Worm (Caenorhabditis elegans) whole organism, L4 larva: ENCODE results near the gene unc-84.

Experiments
- F26F4.8 ChIP-seq: fragments of 200-800 bp; sonication (Bioruptor generic); conservative IDR thresholded peaks from 2 replicates; pipeline ENCODE4 v1.3.6; 2022; ENCODE audit warnings: missing genetic modification characterization, missing compliant biosample characterization
- F37D6.2 ChIP-seq: sonication (generic microtip); optimal IDR thresholded peaks from 2 replicates; lab custom pipeline; 2016; ENCODE audit warnings: mild to moderate bottlenecking, missing genetic modification characterization, missing compliant biosample characterization
- F49E8.2 ChIP-seq: sonication (generic microtip); optimal IDR thresholded peaks from 2 replicates; lab custom pipeline; 2016; ENCODE audit warnings: missing compliant biosample characterization, mild to moderate bottlenecking, missing genetic modification characterization, borderline replicate concordance
- Y48G9A.11 ChIP-seq: fragments of 200-800 bp; sonication (Bioruptor generic); IDR thresholded peaks from 2 replicates; pipeline ENCODE4 v1.3.6; 2022; ENCODE audit warnings: missing genetic modification reagents, missing genetic modification characterization, missing compliant biosample characterization
- ceh-28 ChIP-seq: fragments of 150-350 bp; optimal IDR thresholded peaks from 2 replicates; lab custom pipeline; 2014; ENCODE audit warnings: missing biosample characterization, missing genetic modification reagents, missing genetic modification characterization
- cey-2 ChIP-seq: sonication (generic microtip); optimal IDR thresholded peaks from 3 replicates; lab custom pipeline; 2017; ENCODE audit warnings: missing genetic modification characterization, mild to moderate bottlenecking, missing compliant biosample characterization, antibody characterized with exemption, borderline replicate concordance; ENCODE audit not compliant: insufficient read depth
- daf-12 ChIP-seq: fragments of 150-350 bp; optimal IDR thresholded peaks from 2 replicates; lab custom pipeline; 2014; ENCODE audit warnings: missing biosample characterization, missing genetic modification reagents, missing genetic modification characterization
- daf-16 ChIP-seq, 3 experiments: sonication (generic microtip); optimal IDR thresholded peaks; 2 replicates each; lab custom pipeline; 2016 to 2017; ENCODE audit warnings: missing genetic modification characterization in 3 of 3, missing genetic modification reagents in 3 of 3, mild to moderate bottlenecking in 2 of 3, missing compliant biosample characterization in 2 of 3, missing biosample characterization in 1 of 3, moderate library complexity in 1 of 3
- daf-19 ChIP-seq: fragments of 200-800 bp; sonication (Bioruptor generic); conservative IDR thresholded peaks from 2 replicates; pipeline ENCODE4 v1.3.6; 2022; ENCODE audit warnings: missing genetic modification characterization, missing compliant biosample characterization
- dmd-8 ChIP-seq: fragments of 200-800 bp; sonication (Bioruptor generic); IDR thresholded peaks from 2 replicates; pipeline ENCODE4 v1.3.6; 2022; ENCODE audit warnings: missing genetic modification characterization, missing compliant biosample characterization
- dmd-9 ChIP-seq: fragments of 200-800 bp; sonication (Bioruptor generic); IDR thresholded peaks from 2 replicates; pipeline ENCODE4 v1.3.6; 2022; ENCODE audit warnings: missing genetic modification reagents, missing genetic modification characterization, missing compliant biosample characterization
- egl-43 ChIP-seq: fragments of 200-800 bp; sonication (Bioruptor generic); IDR thresholded peaks from 2 replicates; pipeline ENCODE4 v1.3.6; 2022; ENCODE audit warnings: missing genetic modification reagents, missing genetic modification characterization, missing compliant biosample characterization
- hlh-11 ChIP-seq: fragments of 200-800 bp; sonication (Bioruptor generic); optimal IDR thresholded peaks from 2 replicates; lab custom pipeline; 2018; ENCODE audit warnings: mild to moderate bottlenecking, missing genetic modification characterization, missing compliant biosample characterization
- lin-38 ChIP-seq: fragments of 200-800 bp; sonication (Bioruptor generic); IDR thresholded peaks from 2 replicates; pipeline ENCODE4 v1.3.6; 2022; ENCODE audit warnings: missing genetic modification reagents, missing genetic modification characterization, missing compliant biosample characterization
- mes-2 ChIP-seq: sonication (generic microtip); optimal IDR thresholded peaks from 2 replicates; lab custom pipeline; 2016; ENCODE audit warnings: missing genotype, mild to moderate bottlenecking, missing genetic modification characterization, missing compliant biosample characterization; ENCODE audit not compliant: poor library complexity, severe bottlenecking
- mxl-3 ChIP-seq: fragments of 200-800 bp; sonication (Bioruptor generic); optimal IDR thresholded peaks from 2 replicates; lab custom pipeline; 2018; ENCODE audit warnings: mild to moderate bottlenecking, missing genetic modification characterization, missing compliant biosample characterization
- nhr-237 ChIP-seq: sonication (generic microtip); optimal IDR thresholded peaks from 2 replicates; lab custom pipeline; 2017; ENCODE audit warnings: missing biosample characterization, missing genetic modification characterization
- nhr-41 ChIP-seq: fragments of 200-800 bp; sonication (Bioruptor generic); IDR thresholded peaks from 2 replicates; pipeline ENCODE4 v1.3.6; 2022; ENCODE audit warnings: missing genetic modification reagents, missing genetic modification characterization, missing compliant biosample characterization
- nhr-77 ChIP-seq: fragments of 150-350 bp; optimal IDR thresholded peaks from 2 replicates; lab custom pipeline; 2014; ENCODE audit warnings: missing biosample characterization, missing genetic modification characterization
- pha-4 ChIP-seq, 2 experiments: fragments of 150-350 bp in 1 of 2; fragments of 200-800 bp in 1 of 2; sonication (Bioruptor generic) in 1 of 2; IDR thresholded peaks in 1 of 2; optimal IDR thresholded peaks in 1 of 2; 2 replicates each; pipeline versions ENCODE4 v1.3.6 to Lab custom; 2014 to 2022; ENCODE audit warnings: missing genetic modification characterization in 2 of 2, missing genetic modification reagents in 2 of 2, missing biosample characterization in 1 of 2, missing compliant biosample characterization in 1 of 2
- php-3 ChIP-seq: fragments of 200-800 bp; sonication (Bioruptor generic); IDR thresholded peaks from 2 replicates; pipeline ENCODE4 v1.3.6; 2022; ENCODE audit warnings: missing genetic modification reagents, missing genetic modification characterization, missing compliant biosample characterization
- rbr-2 ChIP-seq: sonication (generic microtip); optimal IDR thresholded peaks from 2 replicates; lab custom pipeline; 2016; ENCODE audit warnings: missing genotype, missing genetic modification characterization, missing compliant biosample characterization
- saeg-2 ChIP-seq: fragments of 200-800 bp; sonication (Bioruptor generic); IDR thresholded peaks from 2 replicates; pipeline ENCODE4 v1.3.6; 2022; ENCODE audit warnings: missing genetic modification reagents, missing genetic modification characterization, missing compliant biosample characterization
- set-16 ChIP-seq: fragments of 200-800 bp; sonication (Bioruptor generic); IDR thresholded peaks from 2 replicates; pipeline ENCODE4 v1.3.6; 2022; ENCODE audit warnings: missing genetic modification reagents, missing genetic modification characterization, missing compliant biosample characterization
- skn-1 ChIP-seq: fragments of 150-350 bp; optimal IDR thresholded peaks from 2 replicates; lab custom pipeline; 2014; ENCODE audit warnings: missing biosample characterization, missing genetic modification characterization
- snpc-1.2 ChIP-seq: fragments of 200-800 bp; sonication (Bioruptor generic); IDR thresholded peaks from 2 replicates; pipeline ENCODE4 v1.3.6; 2022; ENCODE audit warnings: missing genetic modification reagents, missing genetic modification characterization, missing compliant biosample characterization
- spr-1 ChIP-seq: sonication (generic microtip); optimal IDR thresholded peaks from 2 replicates; lab custom pipeline; 2016; ENCODE audit warnings: mild to moderate bottlenecking, missing genetic modification characterization, missing compliant biosample characterization
- tag-97 ChIP-seq: fragments of 200-800 bp; sonication (Bioruptor generic); IDR thresholded peaks from 2 replicates; pipeline ENCODE4 v1.3.6; 2022; ENCODE audit warnings: missing genetic modification characterization, missing compliant biosample characterization
- vab-7 ChIP-seq: fragments of 200-800 bp; sonication (Bioruptor generic); IDR thresholded peaks from 2 replicates; pipeline ENCODE4 v1.3.6; 2022; ENCODE audit warnings: missing genetic modification reagents, missing genetic modification characterization, missing compliant biosample characterization
- zag-1 ChIP-seq: fragments of 150-350 bp; optimal IDR thresholded peaks from 2 replicates; lab custom pipeline; 2014; ENCODE audit warnings: missing biosample characterization, missing genetic modification characterization
- zip-11 ChIP-seq: fragments of 200-800 bp; sonication (Bioruptor generic); IDR thresholded peaks from 2 replicates; pipeline ENCODE4 v1.3.6; 2022; ENCODE audit warnings: missing genetic modification characterization, missing compliant biosample characterization
- zip-2 ChIP-seq: fragments of 150-350 bp; optimal IDR thresholded peaks from 2 replicates; lab custom pipeline; 2014; ENCODE audit warnings: missing biosample characterization, missing genetic modification characterization
- ztf-11 ChIP-seq: fragments of 150-350 bp; optimal IDR thresholded peaks from 2 replicates; lab custom pipeline; 2014; ENCODE audit warnings: missing biosample characterization, missing genetic modification characterization

unc-84 gene

ce11 chrX:13583895-13584344 is 655 bp upstream of the unc-84 start (continued):
- TF ChIP-seq mxl-3 (GFP tag; lab: Kevin White, UChicago) (peak; percentile 42), saeg-2 (GFP tag; lab: Robert Waterston, UW) (0 out of 2 replicates have a peak, but pooled peaks have one; percentile 16), zag-1 (tag; lab: Kevin White, UChicago) (no peak), spr-1 (tag; lab: Kevin White, UChicago) (peak; percentile 1), rbr-2 (tag; lab: Kevin White, UChicago) (peak; percentile 36)

ce11 chrX:13589735-13590134 is 5.2 kb downstream of the unc-84 start, which contains the start of gene col-9:
TSS of gene col-9 (plus strand) at chrX:13590035.
- TF ChIP-seq nhr-41 (GFP tag; lab: Robert Waterston, UW) = no peak
- TF ChIP-seq mes-2 = no peak
- no peak for TF ChIP-seq hlh-11 (tag; lab: Kevin White, UChicago)
- no peak for TF ChIP-seq php-3 (GFP tag; lab: Robert Waterston, UW)
- no peak for TF ChIP-seq skn-1
- no peak for TF ChIP-seq mxl-3 (GFP tag; lab: Kevin White, UChicago)
- no peak for TF ChIP-seq F49E8.2
- TF ChIP-seq set-16 (GFP tag; lab: Robert Waterston, UW) = no peak
- TF ChIP-seq F37D6.2 (tag; lab: Kevin White, UChicago) = no peak
- no peak for TF ChIP-seq F26F4.8 (GFP tag; lab: Robert Waterston, UW)
- TF ChIP-seq zag-1 (tag; lab: Kevin White, UChicago) = no peak
- no peak for TF ChIP-seq daf-16 (GFP tag; optimal IDR thresholded peaks at IDR 0.05; lab: Kevin White, UChicago)
- no peak for TF ChIP-seq daf-16 (tag; optimal IDR thresholded peaks at IDR 0.05; lab: Kevin White, UChicago)
- TF ChIP-seq Y48G9A.11 = no peak
- TF ChIP-seq ztf-11 = no peak
- no peak for TF ChIP-seq vab-7 (GFP tag; lab: Robert Waterston, UW)
- TF ChIP-seq cey-2 (tag; lab: Kevin White, UChicago) = no peak
- TF ChIP-seq nhr-77 (tag; lab: Kevin White, UChicago) = no peak
- TF ChIP-seq dmd-9 (GFP tag; lab: Robert Waterston, UW) = no peak
- no peak for TF ChIP-seq zip-2 (tag; lab: Kevin White, UChicago)

DNA sequence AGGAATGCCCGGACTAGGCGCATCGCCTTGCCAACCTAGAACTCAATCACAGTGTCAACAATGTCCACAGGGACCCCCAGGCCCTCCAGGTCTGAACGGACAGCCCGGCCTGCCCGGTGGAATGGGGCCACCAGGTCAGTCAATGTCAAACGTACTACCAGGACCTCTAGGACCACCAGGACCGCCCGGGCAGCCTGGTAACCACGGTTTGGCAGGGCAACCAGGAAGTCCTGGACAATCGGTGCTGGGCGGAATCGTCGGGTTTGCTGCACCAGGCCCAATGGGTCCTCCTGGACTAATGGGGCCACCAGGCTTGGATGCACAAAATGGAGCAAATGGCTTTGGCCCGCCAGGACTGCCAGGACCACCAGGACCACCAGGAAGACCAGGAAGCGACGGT is 6.1 kb downstream of the unc-84 start:
- TF ChIP-seq nhr-237 (tag; lab: Kevin White, UChicago) (no peak), dmd-8 (GFP tag; lab: Robert Waterston, UW) (0 out of 2 replicates have a peak, but pooled peaks have one; percentile 52), pha-4 (GFP tag; IDR thresholded peaks at IDR 0.05; lab: Robert Waterston, UW) (no peak), pha-4 (tag; optimal IDR thresholded peaks at IDR 0.05; lab: Kevin White, UChicago) (no peak), egl-43 (GFP tag; lab: Robert Waterston, UW) (0 out of 2 replicates have a peak, but pooled peaks have one; percentile 37), tag-97 (GFP tag; lab: Robert Waterston, UW) (no peak), snpc-1.2 (GFP tag; lab: Robert Waterston, UW) (0 out of 2 replicates have a peak, but pooled peaks have one; percentile 56), ceh-28 (tag; lab: Kevin White, UChicago) (no peak), set-16 (GFP tag; lab: Robert Waterston, UW) (peak; percentile 90), ztf-11 (no peak), zip-11 (GFP tag; lab: Robert Waterston, UW) (no peak)

DNA sequence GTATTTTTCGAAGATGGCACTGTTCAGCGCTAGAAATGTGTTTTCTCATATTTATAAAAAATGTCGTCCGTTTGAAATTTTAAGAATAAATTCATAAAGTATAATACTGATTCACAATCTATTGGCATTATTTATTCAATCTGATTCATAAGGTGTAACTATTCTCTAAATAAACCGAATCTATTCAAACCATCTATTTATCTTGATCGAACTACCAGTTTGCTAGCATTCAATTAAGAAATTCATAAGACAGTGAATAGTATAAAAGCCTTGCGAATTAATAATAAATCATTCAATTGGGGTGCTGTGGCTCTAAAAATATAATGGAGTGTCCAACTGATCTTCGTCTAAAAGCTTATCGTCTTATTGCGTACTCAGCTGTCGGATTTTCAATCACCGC is 6.6 kb downstream of the unc-84 start, which contains the start of gene col-44:
col-44 (plus strand) TSS at position 301 of the 400 bp plus-strand sequence.
- TF ChIP-seq daf-12 (tag; lab: Kevin White, UChicago) = no peak
- TF ChIP-seq lin-38 (GFP tag; lab: Robert Waterston, UW) = no peak
- TF ChIP-seq Y48G9A.11 = no peak
- no peak for TF ChIP-seq daf-19 (GFP tag; lab: Robert Waterston, UW)
- TF ChIP-seq, all 104 proteins: peak for 0
